Worm (Caenorhabditis elegans) whole organism, L4 larva: Measurements from ENCODE around the gene srh-183.

Experiments
- F37D6.2 ChIP-seq: sonication (generic microtip); optimal IDR thresholded peaks from 2 replicates; lab custom pipeline; 2016; ENCODE audit warnings: mild to moderate bottlenecking, missing genetic modification characterization, missing compliant biosample characterization
- F44E2.7 ChIP-seq: fragments of 200-800 bp; sonication (Bioruptor generic); IDR thresholded peaks from 2 replicates; pipeline ENCODE4 v2.1.2; 2022; ENCODE audit warnings: missing genetic modification characterization, missing compliant biosample characterization
- T26A8.4 ChIP-seq: fragments of 200-800 bp; sonication (Bioruptor generic); IDR thresholded peaks from 2 replicates; pipeline ENCODE4 v1.3.6; 2022; ENCODE audit warnings: missing genetic modification characterization, missing compliant biosample characterization
- Y105C5A.15 ChIP-seq: fragments of 200-800 bp; sonication (Bioruptor generic); IDR thresholded peaks from 2 replicates; pipeline ENCODE4 v1.3.6; 2022; ENCODE audit warnings: missing genetic modification characterization, missing compliant biosample characterization
- ZK546.5 ChIP-seq, 2 experiments: sonication (generic microtip); optimal IDR thresholded peaks; 2 replicates each; lab custom pipeline; 2017; ENCODE audit warnings: missing biosample characterization in 2 of 2, missing genetic modification characterization in 2 of 2
- aha-1 ChIP-seq: fragments of 150-350 bp; peaks from one replicate; lab custom pipeline; 2014; ENCODE audit warnings: missing biosample characterization, missing genetic modification characterization
- aly-2 ChIP-seq: sonication (generic microtip); optimal IDR thresholded peaks from 2 replicates; lab custom pipeline; 2018; ENCODE audit warnings: missing biosample characterization, missing genetic modification characterization
- arid-1 ChIP-seq: fragments of 200-800 bp; sonication (Bioruptor generic); conservative IDR thresholded peaks from 2 replicates; pipeline ENCODE4 v1.3.6; 2022; ENCODE audit warnings: missing genetic modification reagents, missing genetic modification characterization, missing compliant biosample characterization
- attf-4 ChIP-seq: sonication (generic microtip); optimal IDR thresholded peaks from 3 replicates; lab custom pipeline; 2017; ENCODE audit warnings: missing biosample characterization, missing genetic modification characterization
- ceh-20 ChIP-seq: fragments of 200-800 bp; sonication (Bioruptor generic); IDR thresholded peaks from 2 replicates; pipeline ENCODE4 v1.3.6; 2022; ENCODE audit warnings: missing genetic modification reagents, missing genetic modification characterization, missing compliant biosample characterization
- ceh-28 ChIP-seq: fragments of 150-350 bp; optimal IDR thresholded peaks from 2 replicates; lab custom pipeline; 2014; ENCODE audit warnings: missing biosample characterization, missing genetic modification reagents, missing genetic modification characterization
- ceh-62 ChIP-seq: sonication (generic microtip); optimal IDR thresholded peaks from 2 replicates; lab custom pipeline; 2017; ENCODE audit warnings: missing biosample characterization, missing genetic modification characterization
- ces-1 ChIP-seq: fragments of 150-350 bp; sonication (generic microtip); optimal IDR thresholded peaks from 4 replicates; lab custom pipeline; 2014; ENCODE audit warnings: missing biosample characterization, missing genetic modification reagents, missing genetic modification characterization
- ctbp-1 ChIP-seq: fragments of 200-800 bp; sonication (Bioruptor generic); IDR thresholded peaks from 2 replicates; pipeline ENCODE4 v1.3.6; 2022; ENCODE audit warnings: missing genetic modification reagents, missing genetic modification characterization, missing compliant biosample characterization
- daf-16 ChIP-seq, 3 experiments: sonication (generic microtip); optimal IDR thresholded peaks; 2 replicates each; lab custom pipeline; 2016 to 2017; ENCODE audit warnings: missing genetic modification characterization in 3 of 3, missing genetic modification reagents in 3 of 3, mild to moderate bottlenecking in 2 of 3, missing compliant biosample characterization in 2 of 3, missing biosample characterization in 1 of 3, moderate library complexity in 1 of 3
- dmd-6 ChIP-seq: fragments of 200-800 bp; sonication (Bioruptor generic); IDR thresholded peaks from 2 replicates; pipeline ENCODE4 v1.3.6; 2022; ENCODE audit warnings: missing genetic modification reagents, missing genetic modification characterization, missing compliant biosample characterization
- dmd-9 ChIP-seq: fragments of 200-800 bp; sonication (Bioruptor generic); IDR thresholded peaks from 2 replicates; pipeline ENCODE4 v1.3.6; 2022; ENCODE audit warnings: missing genetic modification reagents, missing genetic modification characterization, missing compliant biosample characterization
- dpl-1 ChIP-seq: fragments of 150-350 bp; optimal IDR thresholded peaks from 2 replicates; lab custom pipeline; 2014; ENCODE audit warnings: missing biosample characterization, missing genetic modification reagents, missing genetic modification characterization
- duxl-1 ChIP-seq: sonication (generic microtip); optimal IDR thresholded peaks from 2 replicates; lab custom pipeline; 2016; ENCODE audit warnings: mild to moderate bottlenecking, missing genetic modification characterization, moderate library complexity, missing compliant biosample characterization; ENCODE audit not compliant: poor library complexity
- dve-1 ChIP-seq: sonication (generic microtip); optimal IDR thresholded peaks from 2 replicates; lab custom pipeline; 2017; ENCODE audit warnings: antibody characterized with exemption, mild to moderate bottlenecking, missing genetic modification characterization, missing compliant biosample characterization; ENCODE audit not compliant: insufficient read depth
- hif-1 ChIP-seq, 2 experiments: sonication (generic microtip); optimal IDR thresholded peaks; 2 replicates each; lab custom pipeline; 2016 to 2017; ENCODE audit warnings: missing compliant biosample characterization in 2 of 2, missing genetic modification characterization in 2 of 2, missing genetic modification reagents in 2 of 2, missing genotype in 2 of 2, mild to moderate bottlenecking in 1 of 2
- hlh-11 ChIP-seq: fragments of 200-800 bp; sonication (Bioruptor generic); optimal IDR thresholded peaks from 2 replicates; lab custom pipeline; 2018; ENCODE audit warnings: mild to moderate bottlenecking, missing genetic modification characterization, missing compliant biosample characterization
- hlh-30 ChIP-seq: sonication (generic microtip); optimal IDR thresholded peaks from 2 replicates; lab custom pipeline; 2017; ENCODE audit warnings: antibody characterized with exemption, mild to moderate bottlenecking, missing genetic modification characterization, missing compliant biosample characterization; ENCODE audit not compliant: insufficient read depth
- hmg-1.1 ChIP-seq: fragments of 200-800 bp; sonication (Bioruptor generic); IDR thresholded peaks from 2 replicates; pipeline ENCODE4 v1.3.6; 2022; ENCODE audit warnings: missing genetic modification reagents, missing genetic modification characterization, missing compliant biosample characterization
- jun-1 ChIP-seq: fragments of 150-350 bp; optimal IDR thresholded peaks from 2 replicates; lab custom pipeline; 2014; ENCODE audit warnings: missing biosample characterization, missing genetic modification reagents, missing genetic modification characterization
- lir-3 ChIP-seq: sonication (generic microtip); optimal IDR thresholded peaks from 2 replicates; lab custom pipeline; 2016; ENCODE audit warnings: mild to moderate bottlenecking, missing genetic modification characterization, missing compliant biosample characterization
- lsy-2 ChIP-seq, 2 experiments: fragments of 150-350 bp in 1 of 2; sonication (generic microtip) in 1 of 2; optimal IDR thresholded peaks; 2 replicates each; lab custom pipeline; 2014 to 2017; ENCODE audit warnings: missing biosample characterization in 2 of 2, missing genetic modification characterization in 2 of 2
- madf-9 ChIP-seq: fragments of 200-800 bp; sonication (Bioruptor generic); conservative IDR thresholded peaks from 2 replicates; pipeline ENCODE4 v1.3.6; 2022; ENCODE audit warnings: missing genetic modification reagents, missing genetic modification characterization, missing compliant biosample characterization
- mdl-1 ChIP-seq, 2 experiments: fragments of 150-350 bp in 1 of 2; sonication (generic microtip) in 1 of 2; optimal IDR thresholded peaks; 2 replicates each; lab custom pipeline; 2014 to 2017; ENCODE audit warnings: missing biosample characterization in 2 of 2, missing genetic modification characterization in 2 of 2
- mep-1 ChIP-seq: fragments of 150-350 bp; sonication (generic microtip); optimal IDR thresholded peaks from 3 replicates; lab custom pipeline; 2014; ENCODE audit warnings: missing biosample characterization, missing genetic modification characterization
- mxl-3 ChIP-seq: fragments of 200-800 bp; sonication (Bioruptor generic); optimal IDR thresholded peaks from 2 replicates; lab custom pipeline; 2018; ENCODE audit warnings: mild to moderate bottlenecking, missing genetic modification characterization, missing compliant biosample characterization
- nhr-10 ChIP-seq: fragments of 150-350 bp; optimal IDR thresholded peaks from 2 replicates; lab custom pipeline; 2014; ENCODE audit warnings: missing biosample characterization, missing genetic modification characterization
- nhr-28 ChIP-seq: fragments of 150-350 bp; optimal IDR thresholded peaks from 2 replicates; lab custom pipeline; 2014; ENCODE audit warnings: missing biosample characterization, missing genetic modification characterization
- nhr-41 ChIP-seq: fragments of 200-800 bp; sonication (Bioruptor generic); IDR thresholded peaks from 2 replicates; pipeline ENCODE4 v1.3.6; 2022; ENCODE audit warnings: missing genetic modification reagents, missing genetic modification characterization, missing compliant biosample characterization
- nhr-6 ChIP-seq: fragments of 150-350 bp; optimal IDR thresholded peaks from 2 replicates; lab custom pipeline; 2014; ENCODE audit warnings: missing biosample characterization, missing genetic modification characterization
- nhr-77 ChIP-seq: fragments of 150-350 bp; optimal IDR thresholded peaks from 2 replicates; lab custom pipeline; 2014; ENCODE audit warnings: missing biosample characterization, missing genetic modification characterization
- pha-4 ChIP-seq, 2 experiments: fragments of 150-350 bp in 1 of 2; fragments of 200-800 bp in 1 of 2; sonication (Bioruptor generic) in 1 of 2; IDR thresholded peaks in 1 of 2; optimal IDR thresholded peaks in 1 of 2; 2 replicates each; pipeline versions ENCODE4 v1.3.6 to Lab custom; 2014 to 2022; ENCODE audit warnings: missing genetic modification characterization in 2 of 2, missing genetic modification reagents in 2 of 2, missing biosample characterization in 1 of 2, missing compliant biosample characterization in 1 of 2
- php-3 ChIP-seq: fragments of 200-800 bp; sonication (Bioruptor generic); IDR thresholded peaks from 2 replicates; pipeline ENCODE4 v1.3.6; 2022; ENCODE audit warnings: missing genetic modification reagents, missing genetic modification characterization, missing compliant biosample characterization
- pqm-1 ChIP-seq: sonication (generic microtip); optimal IDR thresholded peaks from 2 replicates; lab custom pipeline; 2017; ENCODE audit warnings: missing biosample characterization, missing genetic modification characterization
- rbr-2 ChIP-seq: sonication (generic microtip); optimal IDR thresholded peaks from 2 replicates; lab custom pipeline; 2016; ENCODE audit warnings: missing genotype, missing genetic modification characterization, missing compliant biosample characterization
- set-16 ChIP-seq: fragments of 200-800 bp; sonication (Bioruptor generic); IDR thresholded peaks from 2 replicates; pipeline ENCODE4 v1.3.6; 2022; ENCODE audit warnings: missing genetic modification reagents, missing genetic modification characterization, missing compliant biosample characterization
- skn-1 ChIP-seq: fragments of 150-350 bp; optimal IDR thresholded peaks from 2 replicates; lab custom pipeline; 2014; ENCODE audit warnings: missing biosample characterization, missing genetic modification characterization
- spr-3 ChIP-seq: fragments of 200-800 bp; sonication (Bioruptor generic); optimal IDR thresholded peaks from 2 replicates; lab custom pipeline; 2018; ENCODE audit warnings: mild to moderate bottlenecking, missing genetic modification characterization, missing compliant biosample characterization
- tag-97 ChIP-seq: fragments of 200-800 bp; sonication (Bioruptor generic); IDR thresholded peaks from 2 replicates; pipeline ENCODE4 v1.3.6; 2022; ENCODE audit warnings: missing genetic modification characterization, missing compliant biosample characterization
- unc-62 ChIP-seq, 3 experiments: fragments of 150-350 bp in 1 of 3; sonication (generic microtip); optimal IDR thresholded peaks in 2 of 3; peaks in 1 of 3; 1 replicate in 1 of 3; 2 replicates in 2 of 3; lab custom pipeline; 2014 to 2017; ENCODE audit warnings: missing biosample characterization in 3 of 3, missing genetic modification characterization in 3 of 3, missing genetic modification reagents in 3 of 3, missing genotype in 1 of 3
- zip-2 ChIP-seq: fragments of 150-350 bp; optimal IDR thresholded peaks from 2 replicates; lab custom pipeline; 2014; ENCODE audit warnings: missing biosample characterization, missing genetic modification characterization
- ztf-7 ChIP-seq: fragments of 150-350 bp; optimal IDR thresholded peaks from 2 replicates; lab custom pipeline; 2014; ENCODE audit warnings: missing biosample characterization, missing genetic modification characterization

srh-183 gene

DNA sequence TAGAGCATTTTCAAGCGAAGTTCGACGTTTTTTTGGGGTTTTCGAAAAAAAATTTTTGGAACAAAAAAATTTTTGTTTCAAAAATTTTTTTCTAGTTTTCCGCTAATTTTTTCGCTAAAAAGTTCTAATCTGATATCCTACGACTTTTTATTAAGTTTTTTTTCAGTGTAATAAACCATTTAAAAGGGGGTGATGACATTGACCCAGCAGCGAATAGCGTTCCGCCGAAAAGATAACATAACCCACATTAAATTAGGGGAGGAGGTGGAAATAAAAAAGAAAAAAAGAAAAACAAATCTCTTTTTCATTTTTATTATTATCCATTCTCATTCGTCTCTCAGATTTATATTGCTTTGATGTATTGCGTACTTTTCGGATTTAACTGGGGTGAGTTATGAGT, 29.4 kb upstream of the srh-183 start, which contains the start of gene Y60A3A.23:
TSS of gene Y60A3A.23 (plus strand) at position 301 of the 400 bp plus-strand sequence.
- no peak for TF ChIP-seq nhr-6
- no peak for TF ChIP-seq nhr-77
- no peak for TF ChIP-seq ces-1 (GFP tag; lab: Kevin White, UChicago)
- no peak for TF ChIP-seq nhr-28 (tag; lab: Kevin White, UChicago)
- TF ChIP-seq dpl-1 (GFP tag; lab: Kevin White, UChicago): no peak
- TF ChIP-seq daf-16 (GFP tag; optimal IDR thresholded peaks at IDR 0.05; lab: Kevin White, UChicago): no peak
- TF ChIP-seq daf-16 (tag; optimal IDR thresholded peaks at IDR 0.05; lab: Kevin White, UChicago): no peak
- TF ChIP-seq pqm-1 (tag; lab: Kevin White, UChicago): no peak
- TF ChIP-seq spr-3 (GFP tag; lab: Kevin White, UChicago): no peak
- no peak for TF ChIP-seq attf-4 (tag; lab: Kevin White, UChicago)
- TF ChIP-seq dve-1: no peak
- TF ChIP-seq mep-1 (tag; lab: Kevin White, UChicago): no peak
- no peak for TF ChIP-seq madf-9 (GFP tag; lab: Robert Waterston, UW)
- TF ChIP-seq Y105C5A.15 (GFP tag; lab: Robert Waterston, UW): no peak
- TF ChIP-seq F44E2.7: no peak
- TF ChIP-seq php-3: no peak
- no peak for TF ChIP-seq nhr-10 (tag; lab: Kevin White, UChicago)
- TF ChIP-seq duxl-1 (tag; lab: Kevin White, UChicago): no peak
- no peak for TF ChIP-seq hmg-1.1 (GFP tag; lab: Robert Waterston, UW)
- no peak for TF ChIP-seq jun-1 (tag; lab: Kevin White, UChicago)

DNA sequence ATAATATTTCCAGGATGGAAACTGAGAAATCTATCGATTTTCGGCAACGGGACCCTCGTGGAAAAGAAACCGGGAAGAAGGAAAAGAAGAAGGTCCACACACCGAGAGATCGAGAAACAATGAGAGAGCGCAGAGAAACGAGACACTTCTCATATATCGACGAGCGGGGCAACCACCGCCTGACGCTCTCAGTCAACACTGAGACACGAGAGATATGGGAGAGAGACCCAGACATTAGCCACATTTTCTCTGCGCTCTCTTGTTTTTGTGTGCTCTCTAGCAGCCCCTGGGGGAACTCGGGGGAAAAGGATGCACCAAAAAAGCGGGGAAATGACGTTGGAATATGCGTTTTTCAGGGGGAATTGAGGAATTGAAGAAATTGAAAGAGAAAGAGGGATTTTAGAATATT, 27.6 kb upstream of the srh-183 start:
- TF ChIP-seq arid-1 (GFP tag; lab: Robert Waterston, UW) (0 out of 2 replicates have a peak, but pooled peaks have one; percentile 34), ceh-28 (tag; lab: Kevin White, UChicago) (peak; percentile 71), lir-3 (tag; lab: Kevin White, UChicago) (no peak), ceh-62 (tag; lab: Kevin White, UChicago) (no peak), mep-1 (tag; lab: Kevin White, UChicago) (peak; percentile 79), F37D6.2 (peak; percentile 70), skn-1 (no peak), tag-97 (GFP tag; lab: Robert Waterston, UW) (no peak), daf-16 (GFP tag; optimal IDR thresholded peaks at IDR 0.05; lab: Kevin White, UChicago) (peak in 1 of 2 experiments; percentile 51), daf-16 (tag; optimal IDR thresholded peaks at IDR 0.05; lab: Kevin White, UChicago) (peak; percentile 73), ZK546.5 (tag; optimal IDR thresholded peaks at IDR 0.05; lab: Kevin White, UChicago) (peak in 1 of 2 experiments; percentile 29), mxl-3 (peak; percentile 68), zip-2 (no peak), mdl-1 (tag; optimal IDR thresholded peaks at IDR 0.05; lab: Kevin White, UChicago) (peak; percentile 87 to 90), aha-1 (peak; percentile 85), nhr-41 (GFP tag; lab: Robert Waterston, UW) (no peak), hlh-11 (peak; percentile 86), hmg-1.1 (GFP tag; lab: Robert Waterston, UW) (peak; percentile 91), hif-1 (tag; optimal IDR thresholded peaks at IDR 0.05; lab: Kevin White, UChicago) (peak in 1 of 2 experiments; percentile 56), nhr-77 (peak; percentile 17), dmd-6 (peak; percentile 73), dpl-1 (GFP tag; lab: Kevin White, UChicago) (peak; percentile 46), lsy-2 (tag; optimal IDR thresholded peaks at IDR 0.05; lab: Kevin White, UChicago) (peak in 1 of 2 experiments; percentile 73), pha-4 (GFP tag; IDR thresholded peaks at IDR 0.05; lab: Robert Waterston, UW) (no peak), pha-4 (tag; optimal IDR thresholded peaks at IDR 0.05; lab: Kevin White, UChicago) (peak; percentile 29), ctbp-1 (GFP tag; lab: Robert Waterston, UW) (peak; percentile 77), T26A8.4 (peak; percentile 56; the same call in 1 of the 2 replicates), aly-2 (tag; lab: Kevin White, UChicago) (no peak), ceh-20 (GFP tag; lab: Robert Waterston, UW) (peak; percentile 80), unc-62 (GFP tag; optimal IDR thresholded peaks at IDR 0.05 in 1 of 2; lab: Kevin White, UChicago) (peak in 1 of 2 experiments; percentile 96), unc-62 (tag; optimal IDR thresholded peaks at IDR 0.05; lab: Kevin White, UChicago) (no peak), set-16 (GFP tag; lab: Robert Waterston, UW) (peak; percentile 62), rbr-2 (peak; percentile 86), hlh-30 (tag; lab: Kevin White, UChicago) (peak; percentile 98), nhr-6 (peak; percentile 45), ces-1 (GFP tag; lab: Kevin White, UChicago) (no peak), dmd-9 (GFP tag; lab: Robert Waterston, UW) (0 out of 2 replicates have a peak, but pooled peaks have one; percentile 34), ztf-7 (peak; percentile 33)
